Fruit fly (Drosophila melanogaster): ENCODE measurements around the gene Boh1.
"Not testable (repeated sequence)": the region's sequence is repeated elsewhere in the genome, so short reads cannot be mapped to it uniquely, and the experiment has no call there.

Gene Boh1

dm6 chr3R:27919385-27919789 is at the start of gene Boh1:
Boh1 (minus strand) TSS chr3R:27919460.
- peak; percentile 56 for TF ChIP-seq CG17801 (GFP tag; optimal IDR thresholded peaks at IDR 0.05; ENCODE audit: partially characterized antibody)

DNA sequence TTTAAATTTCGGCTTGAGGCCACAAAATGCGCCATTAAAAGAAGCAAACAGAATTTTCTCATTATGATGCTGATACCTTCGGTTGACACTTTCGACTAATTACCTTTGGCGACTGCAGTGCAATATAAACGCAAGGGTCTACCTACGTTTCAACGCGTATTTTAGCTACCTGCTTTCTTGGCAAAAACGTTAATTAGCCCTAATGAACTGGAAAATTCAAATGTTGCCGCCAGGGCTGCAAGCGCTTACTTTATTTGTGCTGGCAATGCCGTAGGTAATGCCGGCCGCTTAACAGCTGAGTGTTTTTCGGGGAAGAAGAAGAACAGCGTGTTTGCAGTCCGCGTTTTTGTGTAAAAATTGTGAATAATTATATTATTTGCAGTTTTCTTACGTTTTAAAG is 43.9 kb upstream of the Boh1 start, which contains the start of the genes CG31131 and CG4849:
Gene CG31131 (minus strand): TSS at position 101 of the 400 bp plus-strand sequence.
Gene CG4849 (plus strand): TSS at position 297 of the 400 bp plus-strand sequence.
- not testable (repeated sequence) for TF ChIP-seq CG17801 (GFP tag; optimal IDR thresholded peaks at IDR 0.05; ENCODE audit: partially characterized antibody)

dm6 chr3R:27960473-27960872 is 41.2 kb upstream of the Boh1 start, which contains the start of gene CG31253:
CG31253 (minus strand) TSS chr3R:27960573.
- TF ChIP-seq CG17801 (GFP tag; optimal IDR thresholded peaks at IDR 0.05; ENCODE audit: partially characterized antibody): not testable (repeated sequence)

DNA sequence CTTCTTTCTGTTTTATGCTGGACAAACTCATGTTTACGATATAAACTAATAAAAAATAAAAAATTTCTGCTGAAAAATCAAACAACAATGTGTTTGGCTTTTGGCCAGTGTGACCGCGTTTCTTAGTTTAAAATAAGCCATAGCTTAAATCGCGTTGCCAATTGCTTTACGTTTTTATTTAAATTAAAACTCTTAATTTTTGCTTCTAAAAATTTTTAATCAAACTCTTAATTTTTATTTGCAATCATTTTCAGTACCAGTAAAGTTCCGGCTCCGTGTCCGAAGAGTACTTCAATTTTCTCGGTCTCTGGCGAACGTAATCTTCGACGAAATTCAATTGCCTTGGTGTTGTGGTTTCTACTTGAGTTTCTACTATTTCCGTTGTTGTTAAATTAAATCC is 39.9 kb upstream of the Boh1 start, which contains the start of the genes CG42487 and CG4884:
Gene CG42487 (minus strand): TSS at position 101 of the 400 bp plus-strand sequence.
Gene CG4884 (minus strand): TSS at position 101 of the 400 bp plus-strand sequence.
- TF ChIP-seq CG17801 (GFP tag; optimal IDR thresholded peaks at IDR 0.05; ENCODE audit: partially characterized antibody): not testable (repeated sequence)

dm6 chr3R:27957967-27958366 is 38.7 kb upstream of the Boh1 start:
- no peak for TF ChIP-seq CG17801 (GFP tag; optimal IDR thresholded peaks at IDR 0.05; ENCODE audit: partially characterized antibody)

- no peak for TF ChIP-seq CG17801 (GFP tag; optimal IDR thresholded peaks at IDR 0.05; ENCODE audit: partially characterized antibody)
Measured at dm6 chr3R:27954533-27954932, 35.3 kb upstream of the Boh1 start, which contains the start of gene Nep7. Nep7 (plus strand) TSS chr3R:27954917.

DNA sequence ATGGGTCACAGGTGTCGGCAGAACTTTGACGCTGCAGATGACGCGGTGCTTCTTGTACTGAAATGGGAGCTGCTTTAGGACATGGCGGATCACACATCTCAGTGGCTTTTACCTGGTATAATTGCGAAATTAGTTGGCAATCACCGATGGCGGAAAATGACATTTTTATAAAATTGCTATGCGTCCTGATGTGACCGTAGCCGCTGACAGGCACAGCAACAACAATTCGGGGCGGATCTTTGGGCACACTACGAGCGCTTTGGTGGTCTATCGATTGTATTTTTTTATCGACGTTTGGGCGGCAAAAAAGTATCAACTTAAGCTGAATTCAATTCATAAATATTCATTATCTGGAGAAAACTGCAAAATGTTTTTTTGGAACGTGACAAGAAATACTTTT is 34.6 kb upstream of the Boh1 start, which contains the start of gene CG4951:
Gene CG4951 (minus strand): TSS at position 223 of the 400 bp plus-strand sequence.
- TF ChIP-seq CG17801 (GFP tag; optimal IDR thresholded peaks at IDR 0.05; ENCODE audit: partially characterized antibody): no peak

DNA sequence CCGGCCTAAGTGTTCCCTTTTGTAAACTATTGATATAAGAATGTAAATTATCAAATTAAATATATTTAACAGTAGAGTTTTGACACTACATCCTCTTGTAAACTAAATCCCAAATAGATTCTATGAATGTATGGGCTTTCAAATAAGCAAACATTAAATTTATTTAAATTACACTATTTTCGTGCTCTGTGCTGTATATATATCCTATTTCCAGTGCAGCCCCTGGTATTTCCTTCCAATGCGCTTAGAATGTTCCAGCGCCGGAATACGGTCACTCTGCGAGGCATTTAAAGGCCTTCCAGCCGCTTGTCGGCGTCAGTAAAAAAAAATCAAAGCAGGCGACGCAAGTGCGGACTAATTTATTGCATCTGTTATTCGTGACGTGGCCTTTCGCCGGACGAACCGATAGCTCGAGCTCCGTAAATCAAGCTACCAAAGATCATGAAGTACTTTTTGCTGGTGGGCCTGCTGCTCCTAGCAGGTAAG is 29.2 kb upstream of the Boh1 start, which contains the start of gene Gp93:
Gene Gp93 (plus strand): TSS at position 291 of the 486 bp plus-strand sequence.
- peak; percentile 64 for TF ChIP-seq CG17801 (GFP tag; optimal IDR thresholded peaks at IDR 0.05; ENCODE audit: partially characterized antibody)

- no peak for TF ChIP-seq CG17801 (GFP tag; optimal IDR thresholded peaks at IDR 0.05; ENCODE audit: partially characterized antibody)
Measured at dm6 chr3R:27947682-27948245, 28.5 kb upstream of the Boh1 start, which contains the start of gene mfrn. mfrn (minus strand) TSS chr3R:27948021.

DNA sequence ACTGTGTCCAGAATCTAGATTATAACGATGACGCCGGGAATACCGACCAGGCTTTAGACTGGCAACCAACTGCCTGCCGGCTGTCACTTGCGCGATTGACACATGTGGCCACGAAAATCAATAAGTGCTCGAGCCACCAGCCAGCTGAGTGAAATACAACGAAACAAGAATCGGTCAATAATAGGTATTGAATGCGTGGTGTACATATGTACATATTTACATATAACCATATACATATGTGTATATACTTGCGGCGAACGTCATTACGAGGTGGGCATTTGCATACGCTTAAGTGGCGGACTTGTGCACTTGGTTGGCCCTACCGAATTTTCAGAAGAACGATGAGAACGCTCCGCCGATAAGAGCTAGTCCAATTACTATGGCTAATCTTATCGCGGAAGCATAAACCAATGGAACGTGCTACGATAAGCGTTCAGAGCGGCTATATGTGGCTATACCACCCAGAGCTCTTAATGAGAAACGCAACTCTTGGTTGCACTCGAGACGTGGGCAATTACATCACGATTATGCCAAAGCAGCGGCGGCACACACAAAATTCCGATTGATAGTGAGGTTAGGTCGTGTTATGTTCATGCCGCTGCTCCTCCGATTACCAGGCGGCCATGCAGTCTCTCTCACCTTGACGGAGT is 27.4 kb upstream of the Boh1 start:
- no peak for TF ChIP-seq CG17801 (GFP tag; optimal IDR thresholded peaks at IDR 0.05; ENCODE audit: partially characterized antibody)

dm6 chr3R:27945398-27945797 is 26.1 kb upstream of the Boh1 start:
- no peak for TF ChIP-seq CG17801 (GFP tag; optimal IDR thresholded peaks at IDR 0.05; ENCODE audit: partially characterized antibody)

dm6 chr3R:27937752-27938694 is 18.8 kb upstream of the Boh1 start, which contains the start of the genes NSD and BOD1:
NSD (minus strand) TSS chr3R:27937853.
BOD1 (plus strand) TSS chr3R:27938245.
- TF ChIP-seq CG17801 (GFP tag; optimal IDR thresholded peaks at IDR 0.05; ENCODE audit: partially characterized antibody): peak; percentile 31

DNA sequence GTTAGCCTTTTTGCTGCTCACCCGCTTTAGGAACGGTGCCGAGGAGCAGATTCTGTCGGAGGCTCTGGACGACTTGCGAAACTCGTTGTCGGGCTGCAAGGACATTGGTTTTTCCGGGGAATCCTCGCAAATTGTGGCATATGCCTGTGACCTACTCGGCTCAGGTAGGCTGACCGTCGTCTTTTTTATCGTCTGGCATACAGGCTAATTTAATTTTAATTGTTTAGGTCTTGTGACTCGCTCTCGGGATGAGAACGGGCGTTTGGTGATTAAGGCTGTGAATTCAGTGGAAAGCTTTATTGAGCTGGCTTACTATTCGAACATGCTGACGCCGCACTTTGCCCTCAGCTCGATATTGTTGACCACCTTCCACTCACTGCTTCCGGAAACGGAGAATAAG is 12.2 kb upstream of the Boh1 start:
- TF ChIP-seq CG17801 (GFP tag; optimal IDR thresholded peaks at IDR 0.05; ENCODE audit: partially characterized antibody): no peak

All from ovary, adult (tissue).